Worm (Caenorhabditis elegans) whole organism, L1 larva: ENCODE data around the gene lap-2.
A peak's percentile ranks its signal among the peaks of the same experiment; 100 is the strongest.

Experiments used
- C04F5.9 ChIP-seq: sonication (generic microtip); optimal IDR thresholded peaks from 2 replicates; lab custom pipeline; 2016; ENCODE audit warnings: missing genetic modification characterization, missing compliant biosample characterization
- C34B4.2 ChIP-seq: sonication (generic microtip); optimal IDR thresholded peaks from 2 replicates; lab custom pipeline; 2017; ENCODE audit warnings: mild to moderate bottlenecking, missing genetic modification characterization, missing compliant biosample characterization
- Y116A8C.19 ChIP-seq: sonication (generic microtip); optimal IDR thresholded peaks from 2 replicates; lab custom pipeline; 2016; ENCODE audit warnings: missing compliant biosample characterization, missing genetic modification characterization, borderline replicate concordance
- aha-1 ChIP-seq: fragments of 150-350 bp; optimal IDR thresholded peaks from 2 replicates; lab custom pipeline; 2014; ENCODE audit warnings: missing biosample characterization, missing genetic modification characterization
- alr-1 ChIP-seq: fragments of 200-800 bp; sonication (Bioruptor generic); optimal IDR thresholded peaks from 2 replicates; lab custom pipeline; 2018; ENCODE audit warnings: borderline replicate concordance, mild to moderate bottlenecking, missing genetic modification characterization, missing compliant biosample characterization
- blmp-1 ChIP-seq: fragments of 150-350 bp; optimal IDR thresholded peaks from 2 replicates; lab custom pipeline; 2014; ENCODE audit warnings: missing biosample characterization, missing genetic modification characterization
- ceh-63 ChIP-seq: fragments of 200-800 bp; sonication (Bioruptor generic); optimal IDR thresholded peaks from 2 replicates; lab custom pipeline; 2018; ENCODE audit warnings: mild to moderate bottlenecking, missing genetic modification characterization, missing compliant biosample characterization
- ceh-8 ChIP-seq: fragments of 200-800 bp; sonication (Bioruptor generic); optimal IDR thresholded peaks from 2 replicates; lab custom pipeline; 2018; ENCODE audit warnings: mild to moderate bottlenecking, missing genetic modification characterization, moderate library complexity, missing compliant biosample characterization
- ceh-88 ChIP-seq: fragments of 200-800 bp; sonication (Bioruptor generic); IDR thresholded peaks from 2 replicates; pipeline ENCODE4 v1.3.6; 2022; ENCODE audit warnings: missing genetic modification characterization, missing compliant biosample characterization
- dpl-1 ChIP-seq, 3 experiments: fragments of 150-350 bp in 2 of 3; sonication (generic microtip) in 1 of 3; optimal IDR thresholded peaks; 2 replicates each; lab custom pipeline; 2014 to 2017; ENCODE audit warnings: missing biosample characterization in 3 of 3, missing genetic modification characterization in 3 of 3, missing genetic modification reagents in 3 of 3
- dsc-1 ChIP-seq: sonication (generic microtip); optimal IDR thresholded peaks from 2 replicates; lab custom pipeline; 2016; ENCODE audit warnings: mild to moderate bottlenecking, missing genetic modification characterization, missing compliant biosample characterization
- efl-1 ChIP-seq, 4 experiments: fragments of 150-350 bp; optimal IDR thresholded peaks in 3 of 4; peaks in 1 of 4; 1 replicate in 1 of 4; 2 replicates in 3 of 4; lab custom pipeline; 2014; ENCODE audit warnings: missing biosample characterization in 2 of 4, missing genetic modification characterization in 2 of 4, missing genetic modification reagents in 2 of 4
- egl-13 ChIP-seq: sonication (generic microtip); optimal IDR thresholded peaks from 2 replicates; lab custom pipeline; 2016; ENCODE audit warnings: missing genotype, missing genetic modification reagents, missing genetic modification characterization, missing compliant biosample characterization
- elt-2 ChIP-seq: sonication (generic microtip); optimal IDR thresholded peaks from 2 replicates; lab custom pipeline; 2016; ENCODE audit warnings: missing genetic modification characterization, mild to moderate bottlenecking, inconsistent platforms, missing compliant biosample characterization, missing genetic modification reagents
- elt-3 ChIP-seq, 6 experiments: fragments of 150-350 bp in 1 of 6; sonication (generic microtip); optimal IDR thresholded peaks; 2 replicates each; lab custom pipeline; 2017 to 2018; ENCODE audit warnings: missing biosample characterization in 6 of 6, missing genetic modification characterization in 6 of 6, inconsistent platforms in 1 of 6
- fkh-8 ChIP-seq: sonication (generic microtip); optimal IDR thresholded peaks from 2 replicates; lab custom pipeline; 2016; ENCODE audit warnings: mild to moderate bottlenecking, missing genetic modification characterization, missing compliant biosample characterization
- grh-1 ChIP-seq: fragments of 200-800 bp; sonication (Bioruptor generic); IDR thresholded peaks from 2 replicates; pipeline ENCODE4 v1.3.6; 2022; ENCODE audit warnings: missing genetic modification reagents, missing genetic modification characterization, missing compliant biosample characterization
- hlh-17 ChIP-seq: fragments of 200-800 bp; sonication (Bioruptor generic); optimal IDR thresholded peaks from 2 replicates; lab custom pipeline; 2018; ENCODE audit warnings: missing genetic modification characterization, mild to moderate bottlenecking, missing compliant biosample characterization, moderate library complexity, borderline replicate concordance
- isw-1 ChIP-seq: fragments of 200-800 bp; sonication (Bioruptor generic); IDR thresholded peaks from 2 replicates; pipeline ENCODE4 v1.3.6; 2022; ENCODE audit warnings: missing genetic modification characterization, missing compliant biosample characterization
- jun-1 ChIP-seq: fragments of 150-350 bp; optimal IDR thresholded peaks from 2 replicates; lab custom pipeline; 2014; ENCODE audit warnings: missing biosample characterization, missing genetic modification reagents, missing genetic modification characterization
- lin-14 ChIP-seq: fragments of 200-800 bp; sonication (Bioruptor generic); optimal IDR thresholded peaks from 2 replicates; lab custom pipeline; 2018; ENCODE audit warnings: mild to moderate bottlenecking, missing genetic modification characterization, moderate library complexity, missing compliant biosample characterization
- lin-35 ChIP-seq, 2 experiments: fragments of 150-350 bp; optimal IDR thresholded peaks; 2 replicates each; lab custom pipeline; 2014; ENCODE audit warnings: missing biosample characterization in 2 of 2, missing genetic modification characterization in 2 of 2, missing genetic modification reagents in 2 of 2
- lin-39 ChIP-seq: fragments of 150-350 bp; optimal IDR thresholded peaks from 2 replicates; lab custom pipeline; 2014; ENCODE audit warnings: missing biosample characterization, missing genetic modification reagents, missing genetic modification characterization
- lir-3 ChIP-seq: sonication (generic microtip); optimal IDR thresholded peaks from 2 replicates; lab custom pipeline; 2016; ENCODE audit warnings: mild to moderate bottlenecking, missing genetic modification characterization, moderate library complexity, missing compliant biosample characterization; ENCODE audit not compliant: poor library complexity
- mab-9 ChIP-seq: fragments of 200-800 bp; sonication (Bioruptor generic); IDR thresholded peaks from 2 replicates; pipeline ENCODE4 v1.3.6; 2022; ENCODE audit warnings: missing genetic modification reagents, missing genetic modification characterization, missing compliant biosample characterization
- mdl-1 ChIP-seq, 2 experiments: fragments of 150-350 bp; optimal IDR thresholded peaks; 2 replicates each; lab custom pipeline; 2014 to 2017; ENCODE audit warnings: missing biosample characterization in 2 of 2, missing genetic modification characterization in 2 of 2, inconsistent platforms in 1 of 2
- mep-1 ChIP-seq: fragments of 150-350 bp; optimal IDR thresholded peaks from 2 replicates; lab custom pipeline; 2014; ENCODE audit warnings: missing biosample characterization, missing genetic modification characterization
- nhr-12 ChIP-seq: sonication (generic microtip); optimal IDR thresholded peaks from 2 replicates; lab custom pipeline; 2017; ENCODE audit warnings: missing biosample characterization, missing genetic modification characterization
- nhr-19 ChIP-seq: fragments of 200-800 bp; sonication (Bioruptor generic); conservative IDR thresholded peaks from 2 replicates; pipeline ENCODE4 v1.3.6; 2022; ENCODE audit warnings: missing genetic modification characterization, missing compliant biosample characterization
- nhr-237 ChIP-seq: fragments of 150-350 bp; optimal IDR thresholded peaks from 2 replicates; lab custom pipeline; 2014; ENCODE audit warnings: missing biosample characterization, missing genetic modification characterization
- nhr-28 ChIP-seq: fragments of 150-350 bp; optimal IDR thresholded peaks from 2 replicates; lab custom pipeline; 2014; ENCODE audit warnings: missing biosample characterization, missing genetic modification characterization
- nhr-47 ChIP-seq: sonication (generic microtip); optimal IDR thresholded peaks from 2 replicates; lab custom pipeline; 2016; ENCODE audit warnings: mild to moderate bottlenecking, missing genetic modification characterization, moderate library complexity, missing compliant biosample characterization
- nhr-71 ChIP-seq: sonication (generic microtip); optimal IDR thresholded peaks from 2 replicates; lab custom pipeline; 2016; ENCODE audit warnings: mild to moderate bottlenecking, missing genetic modification characterization, moderate library complexity, missing compliant biosample characterization
- nhr-84 ChIP-seq: sonication (generic microtip); optimal IDR thresholded peaks from 2 replicates; lab custom pipeline; 2017; ENCODE audit warnings: missing biosample characterization, missing genetic modification characterization
- pax-3 ChIP-seq: fragments of 200-800 bp; sonication (Bioruptor generic); optimal IDR thresholded peaks from 2 replicates; lab custom pipeline; 2018; ENCODE audit warnings: mild to moderate bottlenecking, missing genetic modification characterization, moderate library complexity, missing compliant biosample characterization
- pqm-1 ChIP-seq: sonication (generic microtip); optimal IDR thresholded peaks from 3 replicates; lab custom pipeline; 2017; ENCODE audit warnings: missing biosample characterization, missing genetic modification characterization
- snu-23 ChIP-seq: sonication (generic microtip); optimal IDR thresholded peaks from 2 replicates; lab custom pipeline; 2016; ENCODE audit warnings: missing genetic modification characterization, missing compliant biosample characterization
- sox-4 ChIP-seq: sonication (generic microtip); optimal IDR thresholded peaks from 2 replicates; lab custom pipeline; 2016; ENCODE audit warnings: missing genetic modification characterization, missing compliant biosample characterization
- sptf-1 ChIP-seq: fragments of 150-350 bp; optimal IDR thresholded peaks from 2 replicates; lab custom pipeline; 2014; ENCODE audit warnings: missing biosample characterization, missing genetic modification characterization
- swsn-7 ChIP-seq: sonication (generic microtip); optimal IDR thresholded peaks from 2 replicates; lab custom pipeline; 2016; ENCODE audit warnings: missing genetic modification characterization, missing compliant biosample characterization
- tlp-1 ChIP-seq: fragments of 150-350 bp; optimal IDR thresholded peaks from 2 replicates; lab custom pipeline; 2014; ENCODE audit warnings: missing biosample characterization, missing genetic modification characterization
- unc-30 ChIP-seq: sonication (generic microtip); optimal IDR thresholded peaks from 2 replicates; lab custom pipeline; 2017; ENCODE audit warnings: missing biosample characterization, missing genetic modification characterization
- unc-62 ChIP-seq: fragments of 150-350 bp; optimal IDR thresholded peaks from 2 replicates; lab custom pipeline; 2014; ENCODE audit warnings: missing biosample characterization, missing genetic modification reagents, missing genetic modification characterization
- unc-98 ChIP-seq: fragments of 200-800 bp; sonication (Bioruptor generic); IDR thresholded peaks from 2 replicates; pipeline ENCODE4 v1.3.6; 2022; ENCODE audit warnings: missing genetic modification characterization, missing compliant biosample characterization
- zag-1 ChIP-seq: fragments of 150-350 bp; optimal IDR thresholded peaks from 2 replicates; lab custom pipeline; 2014; ENCODE audit warnings: missing biosample characterization, missing genetic modification characterization
- zip-4 ChIP-seq: fragments of 200-800 bp; sonication (Bioruptor generic); optimal IDR thresholded peaks from 2 replicates; lab custom pipeline; 2018; ENCODE audit warnings: mild to moderate bottlenecking, missing genetic modification characterization, moderate library complexity, missing compliant biosample characterization
- ztf-4 ChIP-seq: fragments of 150-350 bp; optimal IDR thresholded peaks from 2 replicates; lab custom pipeline; 2014; ENCODE audit warnings: missing biosample characterization, missing genetic modification characterization

The lap-2 gene

DNA sequence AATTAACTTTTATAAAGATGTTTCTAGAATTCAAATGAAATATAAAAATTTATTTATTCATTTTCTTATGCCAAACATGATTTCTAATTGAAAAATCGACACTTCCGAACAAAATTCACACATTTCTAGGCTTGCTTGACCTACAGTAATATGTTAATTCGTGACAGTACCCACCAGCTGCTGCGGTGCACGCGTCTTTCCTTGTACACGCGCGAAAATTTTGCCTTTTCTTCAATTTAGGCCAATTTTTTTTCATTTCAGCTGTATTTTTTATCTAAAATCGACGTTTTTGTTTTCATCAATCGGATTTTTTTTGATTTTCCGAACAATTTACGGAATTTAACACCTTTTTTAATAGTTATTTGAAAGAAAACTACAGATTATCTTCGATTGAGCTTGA is 43.4 kb upstream of the lap-2 start:
- TF ChIP-seq grh-1 (no peak), unc-98 (GFP tag; lab: Robert Waterston, UW) (no peak), nhr-28 (no peak), fkh-8 (tag; lab: Kevin White, UChicago) (no peak), isw-1 (GFP tag; lab: Robert Waterston, UW) (no peak), nhr-237 (no peak), zag-1 (tag; lab: Kevin White, UChicago) (no peak), alr-1 (tag; lab: Kevin White, UChicago) (no peak), tlp-1 (tag; lab: Kevin White, UChicago) (no peak)

DNA sequence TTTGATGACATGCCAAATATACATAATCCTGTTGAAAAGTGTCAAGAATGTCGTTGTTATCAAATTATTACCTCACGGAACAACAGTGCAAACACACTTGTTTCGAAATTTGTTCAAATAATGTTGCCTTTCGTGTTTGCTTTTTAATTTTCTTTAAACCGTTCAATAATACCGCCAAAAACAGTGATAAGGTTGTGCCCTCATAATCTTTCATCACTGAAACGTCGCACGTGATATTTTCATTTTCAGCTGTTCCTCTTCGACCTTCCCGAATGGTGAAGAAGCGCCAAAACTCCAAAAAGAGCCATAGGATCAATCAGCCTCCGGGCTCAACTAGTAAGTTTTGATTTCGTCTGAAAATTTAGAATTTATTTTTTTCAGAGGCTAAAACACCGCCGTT is 41.4 kb upstream of the lap-2 start, which contains the start of gene inft-2:
Gene inft-2, plus strand, starts transcription at position 248 of the 400 bp plus-strand sequence.
- TF ChIP-seq pqm-1 (no peak), elt-2 (tag; lab: Kevin White, UChicago) (peak; percentile 25), C34B4.2 (tag; lab: Kevin White, UChicago) (no peak), lin-14 (GFP tag; lab: Kevin White, UChicago) (no peak), jun-1 (no peak), efl-1 (optimal IDR thresholded peaks at IDR 0.05; lab: Kevin White, UChicago) (no peak), efl-1 (GFP tag; optimal IDR thresholded peaks at IDR 0.05 in 1 of 2; lab: Kevin White, UChicago) (peak in 1 of 2 experiments; percentile 52), zag-1 (tag; lab: Kevin White, UChicago) (no peak), swsn-7 (tag; lab: Kevin White, UChicago) (no peak)

- no peak for TF ChIP-seq hlh-17 (GFP tag; lab: Kevin White, UChicago)
- no peak for TF ChIP-seq sptf-1 (tag; lab: Kevin White, UChicago)
- peak; percentile 71 for TF ChIP-seq pax-3 (tag; lab: Kevin White, UChicago)
- TF ChIP-seq nhr-28 = no peak
- peak in 1 of 2 experiments; percentile 74 for TF ChIP-seq mdl-1 (tag; optimal IDR thresholded peaks at IDR 0.05; lab: Kevin White, UChicago)
- TF ChIP-seq pqm-1 = no peak
- TF ChIP-seq dsc-1 (tag; lab: Kevin White, UChicago) = peak; percentile 32
- TF ChIP-seq snu-23 (GFP tag; lab: Kevin White, UChicago) = peak; percentile 85
- TF ChIP-seq ceh-63 (GFP tag; lab: Kevin White, UChicago) = no peak
- TF ChIP-seq sox-4 (tag; lab: Kevin White, UChicago) = no peak
- peak; percentile 67 for TF ChIP-seq mep-1
- no peak for TF ChIP-seq mab-9 (GFP tag; lab: Robert Waterston, UW)
- TF ChIP-seq swsn-7 (tag; lab: Kevin White, UChicago) = peak; percentile 58
- TF ChIP-seq unc-62 (GFP tag; lab: Kevin White, UChicago) = no peak
- no peak for TF ChIP-seq C04F5.9
- no peak for TF ChIP-seq Y116A8C.19 (tag; lab: Kevin White, UChicago)
- TF ChIP-seq dpl-1 (GFP tag; optimal IDR thresholded peaks at IDR 0.05; lab: Kevin White, UChicago) = peak in 2 of 3 experiments; percentile 47 to 67
- TF ChIP-seq nhr-12 (tag; lab: Kevin White, UChicago) = no peak
- peak; percentile 52 to 82 for TF ChIP-seq lin-35 (GFP tag; optimal IDR thresholded peaks at IDR 0.05; lab: Kevin White, UChicago)
- TF ChIP-seq ceh-88 (GFP tag; lab: Robert Waterston, UW) = no peak; the same call in 1 of the 2 replicates
- peak; percentile 34 for TF ChIP-seq lir-3 (tag; lab: Kevin White, UChicago)
- TF ChIP-seq blmp-1 = peak; percentile 18
- TF ChIP-seq unc-30 = no peak
- TF ChIP-seq tlp-1 (tag; lab: Kevin White, UChicago) = no peak
- no peak for TF ChIP-seq aha-1
- no peak for TF ChIP-seq nhr-84 (tag; lab: Kevin White, UChicago)
- peak; percentile 15 for TF ChIP-seq zip-4 (GFP tag; lab: Kevin White, UChicago)
- TF ChIP-seq nhr-47 (tag; lab: Kevin White, UChicago) = peak; percentile 75
- peak; percentile 62 for TF ChIP-seq fkh-8 (tag; lab: Kevin White, UChicago)
- peak; percentile 74 for TF ChIP-seq nhr-71 (tag; lab: Kevin White, UChicago)
- TF ChIP-seq egl-13 = no peak
- no peak for TF ChIP-seq lin-39 (tag; lab: Kevin White, UChicago)
- peak; percentile 76 for TF ChIP-seq nhr-19 (GFP tag; lab: Robert Waterston, UW)
- no peak for TF ChIP-seq ceh-8 (GFP tag; lab: Kevin White, UChicago)
- peak in 4 of 6 experiments; percentile 23 to 47 (median 44) for TF ChIP-seq elt-3 (tag; optimal IDR thresholded peaks at IDR 0.05; lab: Kevin White, UChicago)
- no peak for TF ChIP-seq ztf-4 (tag; lab: Kevin White, UChicago)
- peak; percentile 50 to 56 for TF ChIP-seq efl-1 (optimal IDR thresholded peaks at IDR 0.05; lab: Kevin White, UChicago)
- TF ChIP-seq efl-1 (GFP tag; optimal IDR thresholded peaks at IDR 0.05 in 1 of 2; lab: Kevin White, UChicago) = peak; percentile 28 to 94
Measured at ce11 chrV:13003378-13003777, 40.1 kb upstream of the lap-2 start.
